Worm (Caenorhabditis elegans) whole organism, early embryonic: ENCODE measurements around the gene ttr-19.

Experiments used
- B0310.2 ChIP-seq: sonication (generic microtip); optimal IDR thresholded peaks from 2 replicates; lab custom pipeline; 2016; ENCODE audit warnings: mild to moderate bottlenecking, missing genetic modification characterization, missing compliant biosample characterization
- F13C5.2 ChIP-seq: sonication (generic microtip); optimal IDR thresholded peaks from 2 replicates; lab custom pipeline; 2017; ENCODE audit warnings: mild to moderate bottlenecking, missing genetic modification characterization, inconsistent platforms, missing compliant biosample characterization
- aly-1 ChIP-seq: sonication (generic microtip); optimal IDR thresholded peaks from 2 replicates; lab custom pipeline; 2016; ENCODE audit warnings: missing genetic modification characterization, missing compliant biosample characterization
- ama-1 ChIP-seq: fragments of 150-350 bp; optimal IDR thresholded peaks from 2 replicates; lab custom pipeline; 2014
- ceh-13 ChIP-seq: fragments of 200-800 bp; sonication (Bioruptor generic); optimal IDR thresholded peaks from 2 replicates; lab custom pipeline; 2018; ENCODE audit warnings: mild to moderate bottlenecking, missing genetic modification characterization, missing compliant biosample characterization
- ceh-36 ChIP-seq: sonication (generic microtip); optimal IDR thresholded peaks from 2 replicates; lab custom pipeline; 2016; ENCODE audit warnings: missing genetic modification characterization, inconsistent platforms, missing compliant biosample characterization
- ets-7 ChIP-seq: sonication (generic microtip); optimal IDR thresholded peaks from 2 replicates; lab custom pipeline; 2016; ENCODE audit warnings: missing genotype, missing genetic modification characterization, missing compliant biosample characterization
- flt-1 ChIP-seq: fragments of 200-800 bp; sonication (Bioruptor generic); IDR thresholded peaks from 2 replicates; pipeline ENCODE4 v1.3.6; 2022; ENCODE audit warnings: missing genetic modification characterization, missing compliant biosample characterization
- hmbx-1 ChIP-seq: sonication (generic microtip); optimal IDR thresholded peaks from 2 replicates; lab custom pipeline; 2016; ENCODE audit warnings: mild to moderate bottlenecking, missing genetic modification characterization, missing compliant biosample characterization
- hmg-4 ChIP-seq: fragments of 200-800 bp; sonication (Bioruptor generic); optimal IDR thresholded peaks from 2 replicates; lab custom pipeline; 2018; ENCODE audit warnings: mild to moderate bottlenecking, missing genetic modification characterization, missing compliant biosample characterization
- hnd-1 ChIP-seq: sonication (generic microtip); optimal IDR thresholded peaks from 2 replicates; lab custom pipeline; 2016; ENCODE audit warnings: missing genetic modification characterization, missing compliant biosample characterization
- pes-1 ChIP-seq: fragments of 200-800 bp; sonication (Bioruptor generic); IDR thresholded peaks from 2 replicates; pipeline ENCODE4 v1.3.6; 2022; ENCODE audit warnings: missing genetic modification reagents, missing genetic modification characterization, missing compliant biosample characterization
- scrt-1 ChIP-seq: fragments of 200-800 bp; sonication (Bioruptor generic); IDR thresholded peaks from 2 replicates; pipeline ENCODE4 v1.3.6; 2022; ENCODE audit warnings: missing genetic modification characterization, missing compliant biosample characterization
- sea-1 ChIP-seq: fragments of 200-800 bp; sonication (Bioruptor generic); conservative IDR thresholded peaks from 2 replicates; pipeline ENCODE4 v1.3.6; 2022; ENCODE audit warnings: missing genetic modification characterization, missing compliant biosample characterization
- tbx-11 ChIP-seq: fragments of 200-800 bp; sonication (Bioruptor generic); IDR thresholded peaks from 2 replicates; pipeline ENCODE4 v1.3.6; 2022; ENCODE audit warnings: missing genetic modification characterization, missing compliant biosample characterization
- tbx-37 ChIP-seq: fragments of 200-800 bp; sonication (Bioruptor generic); conservative IDR thresholded peaks from 2 replicates; pipeline ENCODE4 v1.3.6; 2022; ENCODE audit warnings: missing genetic modification reagents, missing genetic modification characterization, missing compliant biosample characterization
- tra-4 ChIP-seq: sonication (generic microtip); optimal IDR thresholded peaks from 2 replicates; lab custom pipeline; 2017; ENCODE audit warnings: missing genetic modification characterization, missing compliant biosample characterization

ttr-19 gene

ce11 chrV:10248255-10248979, 21.2 kb upstream of the ttr-19 start, which contains the start of gene akt-1:
TSS of gene akt-1 (plus strand) at chrV:10248905.
- TF ChIP-seq tra-4 (tag; lab: Kevin White, UChicago) (no peak), flt-1 (GFP tag; lab: Robert Waterston, UW) (no peak), ceh-13 (GFP tag; lab: Kevin White, UChicago) (no peak), hmbx-1 (tag; lab: Kevin White, UChicago) (no peak), ceh-36 (no peak), B0310.2 (tag; lab: Kevin White, UChicago) (no peak), pes-1 (no peak), tbx-37 (GFP tag; lab: Robert Waterston, UW) (no peak), aly-1 (tag; lab: Kevin White, UChicago) (no peak), F13C5.2 (no peak), scrt-1 (no peak), hnd-1 (tag; lab: Kevin White, UChicago) (no peak), ets-7 (tag; lab: Kevin White, UChicago) (no peak), sea-1 (GFP tag; lab: Robert Waterston, UW) (no peak), tbx-11 (GFP tag; lab: Robert Waterston, UW) (no peak), hmg-4 (GFP tag; lab: Kevin White, UChicago) (no peak), ama-1 (no peak)

DNA sequence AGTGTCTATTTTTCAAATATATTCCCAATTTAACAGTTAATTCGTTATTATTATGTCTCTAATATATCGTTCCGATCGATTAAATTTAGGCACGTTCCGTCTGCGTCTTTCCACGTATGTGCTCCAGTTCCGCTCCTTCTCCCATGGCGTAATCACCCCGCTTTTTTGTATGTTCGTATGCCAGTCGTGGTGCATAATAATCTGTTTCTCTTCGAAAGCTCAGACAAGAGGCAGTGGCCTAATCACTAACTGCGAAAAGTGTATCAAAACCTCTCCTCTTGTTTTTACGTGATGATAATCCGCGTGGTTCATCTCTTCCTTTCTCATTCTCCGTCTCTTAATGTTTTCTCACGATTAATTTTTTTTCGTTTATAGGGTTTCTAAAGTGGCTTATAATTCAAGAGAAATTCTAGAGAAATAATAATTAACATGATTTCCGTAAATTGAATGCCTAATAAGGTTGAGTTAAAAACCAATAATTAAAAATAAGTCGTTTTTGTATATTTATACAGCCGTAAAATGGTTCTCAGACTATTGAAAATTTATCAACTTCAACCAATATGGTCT, 20.5 kb upstream of the ttr-19 start:
- no peak for TF ChIP-seq tbx-11 (GFP tag; lab: Robert Waterston, UW)
- TF ChIP-seq aly-1 (tag; lab: Kevin White, UChicago) = no peak
- TF ChIP-seq B0310.2 (tag; lab: Kevin White, UChicago) = no peak
- no peak for TF ChIP-seq tra-4 (tag; lab: Kevin White, UChicago)
- TF ChIP-seq ets-7 (tag; lab: Kevin White, UChicago) = no peak
- TF ChIP-seq tbx-37 (GFP tag; lab: Robert Waterston, UW) = no peak
- no peak for TF ChIP-seq F13C5.2
- TF ChIP-seq scrt-1 = no peak
- no peak for TF ChIP-seq hmbx-1 (tag; lab: Kevin White, UChicago)
- TF ChIP-seq sea-1 (GFP tag; lab: Robert Waterston, UW) = no peak
- TF ChIP-seq ceh-36 = no peak
- TF ChIP-seq flt-1 (GFP tag; lab: Robert Waterston, UW) = no peak
- TF ChIP-seq hmg-4 (GFP tag; lab: Kevin White, UChicago) = no peak
- TF ChIP-seq ama-1 = no peak

DNA sequence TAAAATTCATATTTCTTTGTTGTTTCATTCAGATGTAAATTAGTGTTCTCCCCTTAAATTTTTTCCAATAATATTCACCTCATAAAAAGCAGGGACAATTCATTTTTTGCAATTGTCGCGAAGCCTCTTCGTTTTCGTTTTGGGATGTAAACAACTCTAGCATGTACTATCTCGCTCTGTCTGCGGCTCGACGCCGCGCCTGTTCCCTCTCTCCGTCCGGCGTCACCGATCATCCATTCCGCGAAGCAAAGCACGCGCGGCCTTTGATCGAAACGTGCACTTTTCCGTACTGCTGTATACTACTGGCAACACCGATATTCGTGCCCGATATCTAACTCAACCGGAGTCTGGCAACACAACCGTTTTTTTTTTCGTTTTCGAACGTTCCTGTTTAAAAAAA, 19.7 kb upstream of the ttr-19 start:
- TF ChIP-seq ama-1 (no peak), flt-1 (GFP tag; lab: Robert Waterston, UW) (no peak), scrt-1 (no peak), tra-4 (tag; lab: Kevin White, UChicago) (no peak), tbx-37 (GFP tag; lab: Robert Waterston, UW) (no peak), F13C5.2 (no peak), aly-1 (tag; lab: Kevin White, UChicago) (no peak), ets-7 (tag; lab: Kevin White, UChicago) (no peak), pes-1 (no peak), hmg-4 (GFP tag; lab: Kevin White, UChicago) (no peak), B0310.2 (tag; lab: Kevin White, UChicago) (no peak), hnd-1 (tag; lab: Kevin White, UChicago) (no peak), tbx-11 (GFP tag; lab: Robert Waterston, UW) (no peak)

- no peak for TF ChIP-seq F13C5.2
- TF ChIP-seq sea-1 (GFP tag; lab: Robert Waterston, UW) = no peak
- TF ChIP-seq ceh-13 (GFP tag; lab: Kevin White, UChicago) = no peak
- TF ChIP-seq hnd-1 (tag; lab: Kevin White, UChicago) = no peak
- TF ChIP-seq ama-1 = no peak
- no peak for TF ChIP-seq B0310.2 (tag; lab: Kevin White, UChicago)
- no peak for TF ChIP-seq flt-1 (GFP tag; lab: Robert Waterston, UW)
- no peak for TF ChIP-seq scrt-1
- TF ChIP-seq tbx-11 (GFP tag; lab: Robert Waterston, UW) = no peak
- TF ChIP-seq aly-1 (tag; lab: Kevin White, UChicago) = no peak
- TF ChIP-seq pes-1 = no peak
- TF ChIP-seq hmbx-1 (tag; lab: Kevin White, UChicago) = no peak
- TF ChIP-seq tbx-37 (GFP tag; lab: Robert Waterston, UW) = no peak
- TF ChIP-seq tra-4 (tag; lab: Kevin White, UChicago) = no peak
- no peak for TF ChIP-seq ceh-36
- TF ChIP-seq hmg-4 (GFP tag; lab: Kevin White, UChicago) = no peak
These were observed 19.2 kb upstream of the ttr-19 start for ce11 chrV:10246443-10246885.

DNA sequence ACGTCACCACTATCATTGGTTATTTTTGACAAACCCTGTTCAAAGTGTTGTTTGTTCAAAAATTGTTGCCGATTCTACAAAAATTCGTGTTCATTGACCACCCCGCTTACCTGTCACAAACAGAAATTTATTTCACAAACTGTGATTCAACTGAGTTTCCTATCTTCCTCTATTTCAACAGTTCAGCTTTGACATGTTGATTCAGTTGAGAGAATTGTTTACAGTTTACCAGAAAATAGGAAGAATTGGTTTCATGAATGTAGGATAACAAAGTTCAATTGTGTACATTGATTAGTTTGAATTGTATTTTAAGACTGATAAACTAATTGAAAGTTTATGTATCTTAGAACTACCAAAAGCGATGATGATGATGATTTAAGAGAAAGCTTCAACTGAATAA, 18.4 kb upstream of the ttr-19 start:
- TF ChIP-seq ama-1 (no peak), flt-1 (GFP tag; lab: Robert Waterston, UW) (no peak), sea-1 (GFP tag; lab: Robert Waterston, UW) (no peak), aly-1 (tag; lab: Kevin White, UChicago) (no peak)

DNA sequence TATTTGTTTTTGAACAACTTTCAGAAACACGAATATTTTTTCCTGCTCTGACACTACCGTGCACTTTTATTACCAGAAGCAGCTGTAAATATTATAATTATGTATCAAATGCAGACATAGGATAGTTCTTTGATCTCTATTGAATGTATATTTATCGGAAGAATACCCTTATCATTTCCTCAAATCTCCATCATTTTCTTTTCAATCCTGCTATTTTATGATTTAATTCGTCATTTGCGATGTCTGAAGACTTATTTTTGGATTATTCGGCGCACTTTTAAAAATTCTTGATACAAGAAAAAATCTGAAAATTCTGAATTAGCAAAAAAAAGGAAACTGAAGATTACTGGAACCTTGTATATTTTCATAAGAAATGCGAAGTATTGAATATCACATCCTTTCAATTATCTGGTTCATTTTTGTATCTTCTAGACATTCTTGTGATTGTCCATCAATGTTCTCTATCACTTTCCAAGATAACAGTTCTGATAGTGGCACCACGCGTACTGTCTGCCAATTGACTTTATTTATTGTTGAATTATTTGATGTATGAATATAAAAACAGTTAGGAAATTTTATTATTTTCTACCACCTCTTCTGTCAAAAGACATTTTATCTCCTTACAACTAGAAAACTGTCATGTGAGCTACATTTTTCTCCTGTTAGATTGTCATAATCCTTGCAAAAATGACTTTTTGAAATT, 16.9 kb upstream of the ttr-19 start:
- no peak for TF ChIP-seq flt-1 (GFP tag; lab: Robert Waterston, UW)
- TF ChIP-seq ets-7 (tag; lab: Kevin White, UChicago) = no peak
- no peak for TF ChIP-seq ceh-13 (GFP tag; lab: Kevin White, UChicago)
- TF ChIP-seq hmbx-1 (tag; lab: Kevin White, UChicago) = no peak
- TF ChIP-seq hnd-1 (tag; lab: Kevin White, UChicago) = no peak
- TF ChIP-seq tbx-37 (GFP tag; lab: Robert Waterston, UW) = no peak
- no peak for TF ChIP-seq tbx-11 (GFP tag; lab: Robert Waterston, UW)
- no peak for TF ChIP-seq ceh-36
- no peak for TF ChIP-seq ama-1
- TF ChIP-seq aly-1 (tag; lab: Kevin White, UChicago) = no peak
- TF ChIP-seq scrt-1 = no peak
- no peak for TF ChIP-seq pes-1
